Fruit fly (Drosophila melanogaster) whole organism, embryonic: ENCODE measurements around the gene Acf.

Source experiments
- Blimp-1 ChIP-seq: fragments of 200-800 bp; sonication (Bioruptor generic); optimal IDR thresholded peaks from 3 replicates; lab custom pipeline; 2018; ENCODE audit warnings: missing biosample characterization, missing genetic modification characterization, mild to moderate bottlenecking, moderate library complexity, missing genetic modification reagents
- CG10267 ChIP-seq: fragments of 200-800 bp; sonication (Bioruptor generic); optimal IDR thresholded peaks from 2 replicates; lab custom pipeline; 2018; ENCODE audit warnings: missing biosample characterization, mild to moderate bottlenecking, missing genetic modification characterization, moderate library complexity
- CG12299 ChIP-seq: fragments of 200-800 bp; sonication (Bioruptor generic); optimal IDR thresholded peaks from 2 replicates; lab custom pipeline; 2018; ENCODE audit warnings: missing biosample characterization, mild to moderate bottlenecking, missing genetic modification characterization
- CG13287 ChIP-seq: fragments of 200-800 bp; sonication (Bioruptor generic); IDR thresholded peaks from 2 replicates; pipeline ENCODE4 v1.3.6; 2022; ENCODE audit warnings: missing biosample characterization, missing genetic modification characterization; ENCODE audit not compliant: partially characterized antibody
- CG1602 ChIP-seq: fragments of 200-800 bp; sonication (Bioruptor generic); optimal IDR thresholded peaks from 3 replicates; lab custom pipeline; 2016; ENCODE audit warnings: missing biosample characterization, missing genetic modification characterization
- CG17328 ChIP-seq: fragments of 200-800 bp; sonication (Bioruptor generic); IDR thresholded peaks from 2 replicates; pipeline ENCODE4 v1.3.6; 2022; ENCODE audit warnings: missing biosample characterization, missing genetic modification characterization
- CG18476 ChIP-seq: fragments of 200-800 bp; sonication (Bioruptor generic); optimal IDR thresholded peaks from 2 replicates; lab custom pipeline; 2016; ENCODE audit warnings: missing biosample characterization, mild to moderate bottlenecking, missing genetic modification characterization
- CG2712 ChIP-seq: fragments of 200-800 bp; optimal IDR thresholded peaks from 3 replicates; lab custom pipeline; 2019; ENCODE audit warnings: missing biosample characterization, mild to moderate bottlenecking, missing genetic modification characterization, moderate library complexity
- CG32532 ChIP-seq: fragments of 200-800 bp; sonication (Bioruptor generic); IDR thresholded peaks from 2 replicates; pipeline ENCODE4 v1.3.6; 2022; ENCODE audit warnings: missing biosample characterization, missing genetic modification characterization
- CG33557 ChIP-seq: fragments of 200-800 bp; sonication (Bioruptor generic); optimal IDR thresholded peaks from 2 replicates; lab custom pipeline; 2019; ENCODE audit warnings: missing biosample characterization, mild to moderate bottlenecking, missing genetic modification characterization, moderate library complexity
- CG3407 ChIP-seq: fragments of 200-800 bp; sonication (Bioruptor generic); optimal IDR thresholded peaks from 2 replicates; lab custom pipeline; 2018; ENCODE audit warnings: missing biosample characterization, mild to moderate bottlenecking, missing genetic modification characterization
- CG34224 ChIP-seq: fragments of 200-800 bp; sonication (Bioruptor generic); IDR thresholded peaks from 3 replicates; pipeline ENCODE4 v1.3.6; 2022; ENCODE audit warnings: missing biosample characterization, missing genetic modification characterization; ENCODE audit not compliant: partially characterized antibody
- CG3995 ChIP-seq: fragments of 200-800 bp; sonication (Bioruptor generic); optimal IDR thresholded peaks from 3 replicates; lab custom pipeline; 2016; ENCODE audit warnings: missing biosample characterization, missing genetic modification characterization
- CG43689 ChIP-seq: fragments of 200-800 bp; sonication (Bioruptor generic); IDR thresholded peaks from 2 replicates; pipeline ENCODE4 v1.3.6; 2022; ENCODE audit warnings: missing biosample characterization, missing genetic modification characterization
- CG4617 ChIP-seq: fragments of 200-800 bp; sonication (Bioruptor generic); optimal IDR thresholded peaks from 3 replicates; lab custom pipeline; 2016; ENCODE audit warnings: missing biosample characterization, missing genetic modification characterization, borderline replicate concordance
- CG5245 ChIP-seq: fragments of 200-800 bp; sonication (Bioruptor generic); optimal IDR thresholded peaks from 3 replicates; lab custom pipeline; 2016; ENCODE audit warnings: missing biosample characterization, missing genetic modification characterization
- CG6175 ChIP-seq: fragments of 200-800 bp; sonication (Bioruptor generic); IDR thresholded peaks from 3 replicates; pipeline ENCODE4 v1.3.6; 2022; ENCODE audit warnings: missing biosample characterization, missing genetic modification characterization
- CG6791 ChIP-seq: fragments of 200-800 bp; sonication (Bioruptor generic); IDR thresholded peaks from 3 replicates; pipeline ENCODE4 v1.3.6; 2022; ENCODE audit warnings: missing biosample characterization, missing genetic modification characterization; ENCODE audit not compliant: partially characterized antibody
- CG7839 ChIP-seq: fragments of 200-800 bp; sonication (Bioruptor generic); optimal IDR thresholded peaks from 3 replicates; lab custom pipeline; 2018; ENCODE audit warnings: missing biosample characterization, mild to moderate bottlenecking, missing genetic modification characterization, moderate library complexity
- CG8290 ChIP-seq, 3 experiments: fragments of 200-800 bp; sonication (Bioruptor generic); optimal IDR thresholded peaks; 2 replicates each; lab custom pipeline; 2016 to 2019; ENCODE audit warnings: missing biosample characterization in 3 of 3, missing genetic modification characterization in 3 of 3, mild to moderate bottlenecking in 2 of 3, moderate library complexity in 1 of 3
- CG8388 ChIP-seq: fragments of 200-800 bp; sonication (Bioruptor generic); optimal IDR thresholded peaks from 2 replicates; lab custom pipeline; 2019; ENCODE audit warnings: missing biosample characterization, mild to moderate bottlenecking, missing genetic modification characterization, moderate library complexity
- CG9932 ChIP-seq: fragments of 200-800 bp; sonication (Bioruptor generic); IDR thresholded peaks from 2 replicates; pipeline ENCODE4 v1.3.6; 2022; ENCODE audit warnings: missing biosample characterization, missing genetic modification characterization
- CoRest ChIP-seq: fragments of 200-800 bp; sonication (Bioruptor generic); optimal IDR thresholded peaks from 3 replicates; lab custom pipeline; 2018; ENCODE audit warnings: missing biosample characterization, mild to moderate bottlenecking, missing genetic modification characterization, moderate library complexity
- HLH4C ChIP-seq: fragments of 200-800 bp; sonication (Bioruptor generic); IDR thresholded peaks from 3 replicates; pipeline ENCODE4 v1.3.6; 2022; ENCODE audit warnings: missing biosample characterization, missing genetic modification characterization; ENCODE audit not compliant: partially characterized antibody
- Hr3 ChIP-seq: fragments of 200-800 bp; sonication (Bioruptor generic); optimal IDR thresholded peaks from 3 replicates; lab custom pipeline; 2016; ENCODE audit warnings: missing biosample characterization, missing genetic modification characterization
- Lhr ChIP-seq: fragments of 200-800 bp; sonication (Bioruptor generic); optimal IDR thresholded peaks from 3 replicates; lab custom pipeline; 2017; ENCODE audit warnings: mild to moderate bottlenecking, missing biosample characterization, missing genetic modification reagents, missing genetic modification characterization
- NC2β ChIP-seq: fragments of 200-800 bp; sonication (Bioruptor generic); optimal IDR thresholded peaks from 2 replicates; lab custom pipeline; 2016; ENCODE audit warnings: missing biosample characterization, missing genetic modification characterization
- Sry-δ ChIP-seq: fragments of 200-800 bp; sonication (Bioruptor generic); optimal IDR thresholded peaks from 2 replicates; lab custom pipeline; 2016; ENCODE audit warnings: missing biosample characterization, missing genetic modification characterization
- Tbp ChIP-seq: fragments of >200 bp; optimal IDR thresholded peaks from 2 replicates; lab custom pipeline; 2018; ENCODE audit warnings: missing biosample characterization, missing genetic modification characterization
- YL-1 ChIP-seq: fragments of 200-800 bp; sonication (Bioruptor generic); optimal IDR thresholded peaks from 3 replicates; lab custom pipeline; 2017; ENCODE audit warnings: missing biosample characterization, mild to moderate bottlenecking, missing genetic modification characterization
- ato ChIP-seq: fragments of 200-800 bp; sonication (Bioruptor generic); IDR thresholded peaks from 2 replicates; pipeline ENCODE4 v1.3.6; 2022; ENCODE audit warnings: missing biosample characterization, missing genetic modification characterization; ENCODE audit not compliant: partially characterized antibody
- bigmax ChIP-seq: fragments of 200-800 bp; sonication (Bioruptor generic); optimal IDR thresholded peaks from 2 replicates; lab custom pipeline; 2018; ENCODE audit warnings: missing biosample characterization, mild to moderate bottlenecking, missing genetic modification characterization
- chn ChIP-seq: fragments of 200-800 bp; sonication (Bioruptor generic); optimal IDR thresholded peaks from 2 replicates; lab custom pipeline; 2016; ENCODE audit warnings: missing biosample characterization, missing genetic modification characterization
- dimm ChIP-seq: fragments of 200-800 bp; sonication (Bioruptor generic); IDR thresholded peaks from 2 replicates; pipeline ENCODE4 v1.3.6; 2022; ENCODE audit warnings: missing biosample characterization, missing genetic modification characterization
- dpn ChIP-seq, 2 experiments: fragments of 200-800 bp; sonication (Bioruptor generic); optimal IDR thresholded peaks; 3 replicates each; lab custom pipeline; 2016; ENCODE audit warnings: missing biosample characterization in 2 of 2, missing genetic modification characterization in 2 of 2
- gem ChIP-seq: fragments of 200-800 bp; sonication (Bioruptor generic); optimal IDR thresholded peaks from 2 replicates; lab custom pipeline; 2019; ENCODE audit warnings: missing biosample characterization, mild to moderate bottlenecking, missing genetic modification characterization, moderate library complexity
- hb ChIP-seq: fragments of 200-800 bp; sonication (Bioruptor generic); IDR thresholded peaks from 3 replicates; pipeline ENCODE4 v1.3.6; 2022; ENCODE audit warnings: missing biosample characterization, missing genetic modification characterization; ENCODE audit not compliant: partially characterized antibody
- inv ChIP-seq: fragments of 200-800 bp; sonication (Bioruptor generic); IDR thresholded peaks from 2 replicates; pipeline ENCODE4 v1.3.6; 2022; ENCODE audit warnings: missing biosample characterization, missing genetic modification characterization; ENCODE audit not compliant: partially characterized antibody
- lola ChIP-seq, 3 experiments: fragments of >200 bp in 2 of 3; fragments of 200-800 bp in 1 of 3; sonication (Bioruptor generic) in 1 of 3; optimal IDR thresholded peaks; 2 replicates each; lab custom pipeline; 2017 to 2019; ENCODE audit warnings: missing biosample characterization in 3 of 3, missing genetic modification characterization in 3 of 3, mild to moderate bottlenecking in 1 of 3, moderate library complexity in 1 of 3
- mam ChIP-seq: fragments of 200-800 bp; sonication (Bioruptor generic); optimal IDR thresholded peaks from 3 replicates; lab custom pipeline; 2016; ENCODE audit warnings: missing biosample characterization, missing genetic modification characterization
- otp ChIP-seq: fragments of 200-800 bp; sonication (Bioruptor generic); IDR thresholded peaks from 3 replicates; pipeline ENCODE4, ENCODE4 v1.3.6; 2022; ENCODE audit warnings: missing biosample characterization, missing genetic modification characterization
- phol ChIP-seq: fragments of 200-800 bp; sonication (Bioruptor generic); optimal IDR thresholded peaks from 3 replicates; lab custom pipeline; 2018; ENCODE audit warnings: missing biosample characterization, mild to moderate bottlenecking, missing genetic modification characterization, moderate library complexity
- sc ChIP-seq, 3 experiments: fragments of >200 bp in 2 of 3; fragments of 200-800 bp in 1 of 3; sonication (Bioruptor generic) in 1 of 3; optimal IDR thresholded peaks; 2 replicates in 2 of 3; 3 replicates in 1 of 3; lab custom pipeline; 2017; ENCODE audit warnings: mild to moderate bottlenecking in 1 of 3, missing biosample characterization in 1 of 3, missing genetic modification characterization in 1 of 3, missing genetic modification reagents in 1 of 3
- sens ChIP-seq: fragments of 200-800 bp; sonication (Bioruptor generic); peaks from one replicate; lab custom pipeline; 2016; ENCODE audit warnings: missing biosample characterization, missing genetic modification characterization
- stwl ChIP-seq: fragments of 200-800 bp; sonication (Bioruptor generic); optimal IDR thresholded peaks from 3 replicates; lab custom pipeline; 2018; ENCODE audit warnings: missing biosample characterization, mild to moderate bottlenecking, missing genetic modification characterization, moderate library complexity
- twi ChIP-seq: fragments of 200-800 bp; optimal IDR thresholded peaks from 2 replicates; lab custom pipeline; 2019; ENCODE audit warnings: missing biosample characterization, mild to moderate bottlenecking, missing genetic modification characterization, moderate library complexity
- zfh1 ChIP-seq: fragments of 200-800 bp; sonication (Bioruptor generic); IDR thresholded peaks from 3 replicates; pipeline ENCODE4 v1.3.6; 2022; ENCODE audit warnings: missing biosample characterization, missing genetic modification characterization

The Acf gene

dm6 chr3R:31771790-31772576 lies 21.8 kb upstream of the Acf start, which contains the start of the genes betaGlu and sip3 (continued):
- no peak for TF ChIP-seq Blimp-1 (GFP tag; lab: Kevin White, UChicago)
- peak; percentile 24 for TF ChIP-seq twi (tag; lab: Kevin White, UChicago)
- TF ChIP-seq Tbp (GFP tag; lab: Kevin White, UChicago), result no peak
- TF ChIP-seq CG1602 (GFP tag; lab: Kevin White, UChicago), result peak; percentile 11
- peak; percentile 90 for TF ChIP-seq CG6791 (GFP tag; lab: Robert Waterston, UW)
- TF ChIP-seq CG2712 (tag; lab: Kevin White, UChicago), result peak; percentile 52
- TF ChIP-seq chn (GFP tag; lab: Kevin White, UChicago), result peak; percentile 13
- no peak for TF ChIP-seq Lhr
- peak; percentile 94 for TF ChIP-seq inv (GFP tag; lab: Robert Waterston, UW)
- TF ChIP-seq stwl, result peak; percentile 49
- TF ChIP-seq NC2β (GFP tag; lab: Kevin White, UChicago), result no peak
- TF ChIP-seq CG12299 (tag; lab: Kevin White, UChicago), result peak; percentile 23
- no peak for TF ChIP-seq zfh1 (GFP tag; lab: Robert Waterston, UW)
- TF ChIP-seq Hr3 (GFP tag; lab: Kevin White, UChicago), result peak; percentile 42
- no peak for TF ChIP-seq dimm (GFP tag; lab: Robert Waterston, UW)
- peak; percentile 93 for TF ChIP-seq HLH4C (GFP tag; lab: Robert Waterston, UW)
- TF ChIP-seq CG34224 (GFP tag; lab: Robert Waterston, UW), result peak; percentile 89
- TF ChIP-seq mam (GFP tag; lab: Kevin White, UChicago), result peak; percentile 15
- peak; percentile 93 for TF ChIP-seq CG13287 (GFP tag; lab: Robert Waterston, UW)
- no peak for TF ChIP-seq sc (optimal IDR thresholded peaks at IDR 0.05; lab: Kevin White, UChicago)
- TF ChIP-seq sc (GFP tag; optimal IDR thresholded peaks at IDR 0.05; lab: Kevin White, UChicago), result no peak
- TF ChIP-seq ato (GFP tag; lab: Robert Waterston, UW), result peak; percentile 91
- peak; percentile 83 for TF ChIP-seq sens (GFP tag; lab: Kevin White, UChicago)
- no peak for TF ChIP-seq bigmax (GFP tag; lab: Kevin White, UChicago)
- TF ChIP-seq CG43689 (GFP tag; lab: Robert Waterston, UW), result no peak
- no peak for TF ChIP-seq CG32532
- no peak for TF ChIP-seq CG5245 (GFP tag; lab: Kevin White, UChicago)
- TF ChIP-seq CG17328 (GFP tag; lab: Robert Waterston, UW), result no peak
- peak; percentile 73 for TF ChIP-seq YL-1 (GFP tag; lab: Kevin White, UChicago)
- TF ChIP-seq phol (tag; lab: Kevin White, UChicago), result peak; percentile 34
- TF ChIP-seq otp, result no peak
- no peak for TF ChIP-seq CG7839 (tag; lab: Kevin White, UChicago)
- peak; percentile 28 for TF ChIP-seq CG4617 (GFP tag; lab: Kevin White, UChicago)
- peak; percentile 37 for TF ChIP-seq CG10267
- TF ChIP-seq CG3995 (GFP tag; lab: Kevin White, UChicago), result peak; percentile 87
- peak; percentile 48; the same call in 1 of the 2 replicates for TF ChIP-seq CG9932 (GFP tag; lab: Robert Waterston, UW)
- TF ChIP-seq Sry-δ, result peak; percentile 79
- peak; percentile 2 to 21 for TF ChIP-seq dpn (GFP tag; optimal IDR thresholded peaks at IDR 0.05; lab: Kevin White, UChicago)
- peak; percentile 3 for TF ChIP-seq CG8388
- peak; percentile 41 for TF ChIP-seq CG8290 (GFP tag; optimal IDR thresholded peaks at IDR 0.05; lab: Kevin White, UChicago)
- TF ChIP-seq CG8290 (tag; optimal IDR thresholded peaks at IDR 0.05; lab: Kevin White, UChicago), result no peak
- TF ChIP-seq CG3407, result no peak
- peak; percentile 90 for TF ChIP-seq hb (GFP tag; lab: Robert Waterston, UW)
- peak in 1 of 3 experiments; percentile 46 for TF ChIP-seq lola (GFP tag; optimal IDR thresholded peaks at IDR 0.05; lab: Kevin White, UChicago)
- TF ChIP-seq CoRest (tag; lab: Kevin White, UChicago), result peak; percentile 39
- TF ChIP-seq CG33557 (GFP tag; lab: Kevin White, UChicago), result peak; percentile 8
- TF ChIP-seq CG18476 (GFP tag; lab: Kevin White, UChicago), result peak; percentile 4
- TF ChIP-seq CG6175 (GFP tag; lab: Robert Waterston, UW), result no peak
- no peak for TF ChIP-seq gem (tag; lab: Kevin White, UChicago)
